Worm (Caenorhabditis elegans) whole organism, L4 larva: ENCODE results near the gene C08E8.1.
A peak's percentile ranks its signal among the peaks of the same experiment; 100 is the strongest.

Experiments
- F49E8.2 ChIP-seq: sonication (generic microtip); optimal IDR thresholded peaks from 2 replicates; lab custom pipeline; 2016; ENCODE audit warnings: missing compliant biosample characterization, mild to moderate bottlenecking, missing genetic modification characterization, borderline replicate concordance
- arid-1 ChIP-seq: fragments of 200-800 bp; sonication (Bioruptor generic); conservative IDR thresholded peaks from 2 replicates; pipeline ENCODE4 v1.3.6; 2022; ENCODE audit warnings: missing genetic modification reagents, missing genetic modification characterization, missing compliant biosample characterization
- ces-1 ChIP-seq: fragments of 150-350 bp; sonication (generic microtip); optimal IDR thresholded peaks from 4 replicates; lab custom pipeline; 2014; ENCODE audit warnings: missing biosample characterization, missing genetic modification reagents, missing genetic modification characterization
- dve-1 ChIP-seq: sonication (generic microtip); optimal IDR thresholded peaks from 2 replicates; lab custom pipeline; 2017; ENCODE audit warnings: antibody characterized with exemption, mild to moderate bottlenecking, missing genetic modification characterization, missing compliant biosample characterization; ENCODE audit not compliant: insufficient read depth
- lin-29 ChIP-seq: fragments of 200-800 bp; sonication (Bioruptor generic); IDR thresholded peaks from 2 replicates; pipeline ENCODE4 v1.3.6; 2022; ENCODE audit warnings: missing genetic modification reagents, missing genetic modification characterization, missing compliant biosample characterization
- nhr-10 ChIP-seq: fragments of 150-350 bp; optimal IDR thresholded peaks from 2 replicates; lab custom pipeline; 2014; ENCODE audit warnings: missing biosample characterization, missing genetic modification characterization
- nhr-48 ChIP-seq: sonication (generic microtip); optimal IDR thresholded peaks from 2 replicates; lab custom pipeline; 2016; ENCODE audit warnings: mild to moderate bottlenecking, missing genetic modification characterization, missing compliant biosample characterization
- nhr-77 ChIP-seq: fragments of 150-350 bp; optimal IDR thresholded peaks from 2 replicates; lab custom pipeline; 2014; ENCODE audit warnings: missing biosample characterization, missing genetic modification characterization

DNA sequence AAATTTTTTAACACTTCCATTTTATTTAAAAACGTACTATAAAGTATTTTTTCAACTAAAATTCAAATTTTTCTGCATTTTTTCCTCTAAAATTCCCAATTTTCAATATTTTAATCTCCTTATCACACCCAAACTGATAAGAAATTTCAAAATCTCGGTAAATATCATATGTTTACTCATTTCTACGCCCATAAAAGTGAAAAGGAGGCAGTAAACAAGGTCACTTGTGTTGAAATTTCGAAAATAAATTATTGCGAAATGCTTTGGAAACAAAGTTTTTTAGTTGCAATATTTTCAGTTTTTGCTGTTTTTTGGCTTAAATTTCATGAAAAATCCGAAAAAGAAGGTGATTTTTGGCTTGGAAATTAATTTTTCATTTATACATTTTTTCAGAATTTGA is 9.3 kb upstream of the C08E8.1 start, which contains the start of gene C08E8.4:
- TF ChIP-seq nhr-48 (tag; lab: Kevin White, UChicago), result no peak
- TF ChIP-seq ces-1 (GFP tag; lab: Kevin White, UChicago), result no peak
- TF ChIP-seq F49E8.2 (tag; lab: Kevin White, UChicago), result no peak
- no peak for TF ChIP-seq nhr-10
- peak; percentile 6 for TF ChIP-seq nhr-77 (tag; lab: Kevin White, UChicago)
- TF ChIP-seq arid-1 (GFP tag; lab: Robert Waterston, UW), result no peak
- peak; percentile 72 for TF ChIP-seq dve-1
- TF ChIP-seq lin-29 (GFP tag; lab: Robert Waterston, UW), result no peak
